Fruit fly (Drosophila melanogaster) whole organism: ENCODE data around the gene alpha-Est1.

Experiments
- EcR ChIP-seq, 2 experiments: fragments of >200 bp; optimal IDR thresholded peaks; 2 replicates each; lab custom pipeline; 2017; ENCODE audit warnings: missing biosample characterization in 2 of 2, missing genetic modification characterization in 2 of 2, missing genetic modification reagents in 2 of 2
- psq ChIP-seq: fragments of >200 bp; optimal IDR thresholded peaks from 2 replicates; lab custom pipeline; 2017
- usp ChIP-seq: fragments of >200 bp; optimal IDR thresholded peaks from 2 replicates; lab custom pipeline; 2017; ENCODE audit warnings: missing biosample characterization, missing genetic modification characterization, mixed read lengths

- no peak for TF ChIP-seq usp
- TF ChIP-seq psq (lab: Kevin White, UChicago): no peak
- TF ChIP-seq EcR (GFP tag; optimal IDR thresholded peaks at IDR 0.05; lab: Kevin White, UChicago): no peak
Measured at dm6 chr3R:7522266-7522955, 26.5 kb downstream of the alpha-Est1 start.
